Fruit fly (Drosophila melanogaster) whole organism, embryonic: ENCODE data around the gene CG15570.
A peak's percentile ranks its signal among the peaks of the same experiment; 100 is the strongest.

ENCODE experiments used
- B-H1 ChIP-seq: fragments of 200-800 bp; sonication (Bioruptor generic); IDR thresholded peaks from 3 replicates; pipeline ENCODE4 v1.3.6; 2022; ENCODE audit warnings: missing biosample characterization, missing genetic modification characterization
- CG10274 ChIP-seq: fragments of 200-800 bp; sonication (Bioruptor generic); optimal IDR thresholded peaks from 3 replicates; lab custom pipeline; 2017; ENCODE audit warnings: missing biosample characterization, mild to moderate bottlenecking, missing genetic modification characterization
- CG10959 ChIP-seq: fragments of 200-800 bp; sonication (Bioruptor generic); IDR thresholded peaks from 2 replicates; pipeline ENCODE4 v1.3.6; 2022; ENCODE audit warnings: missing biosample characterization, missing genetic modification characterization
- CG10979 ChIP-seq: fragments of 200-800 bp; sonication (Bioruptor generic); optimal IDR thresholded peaks from 2 replicates; lab custom pipeline; 2018; ENCODE audit warnings: missing biosample characterization, mild to moderate bottlenecking, missing genetic modification characterization, moderate library complexity
- CG11504 ChIP-seq: fragments of 200-800 bp; sonication (Bioruptor generic); optimal IDR thresholded peaks from 3 replicates; lab custom pipeline; 2019; ENCODE audit warnings: missing biosample characterization, mild to moderate bottlenecking, missing genetic modification characterization, moderate library complexity
- CG14667 ChIP-seq: fragments of 200-800 bp; sonication (Bioruptor generic); IDR thresholded peaks from 2 replicates; pipeline ENCODE4 v1.3.6; 2022; ENCODE audit warnings: missing biosample characterization, missing genetic modification characterization
- CG14860 ChIP-seq: fragments of 200-800 bp; sonication (Bioruptor generic); IDR thresholded peaks from 3 replicates; pipeline ENCODE4 v1.3.6; 2022; ENCODE audit warnings: missing biosample characterization, missing genetic modification characterization; ENCODE audit not compliant: partially characterized antibody
- CG15073 ChIP-seq: fragments of 200-800 bp; sonication (Bioruptor generic); optimal IDR thresholded peaks from 2 replicates; lab custom pipeline; 2016; ENCODE audit warnings: missing biosample characterization, missing genetic modification characterization
- CG1602 ChIP-seq: fragments of 200-800 bp; sonication (Bioruptor generic); optimal IDR thresholded peaks from 3 replicates; lab custom pipeline; 2016; ENCODE audit warnings: missing biosample characterization, missing genetic modification characterization
- CG18599 ChIP-seq: fragments of 200-800 bp; sonication (Bioruptor generic); optimal IDR thresholded peaks from 3 replicates; lab custom pipeline; 2017; ENCODE audit warnings: missing biosample characterization, missing genetic modification characterization, mild to moderate bottlenecking, moderate library complexity, missing genetic modification reagents
- CG2678 ChIP-seq: fragments of 200-800 bp; sonication (Bioruptor generic); optimal IDR thresholded peaks from 3 replicates; lab custom pipeline; 2019; ENCODE audit warnings: missing biosample characterization, mild to moderate bottlenecking, missing genetic modification characterization, moderate library complexity
- CG3281 ChIP-seq: fragments of 200-800 bp; sonication (Bioruptor generic); optimal IDR thresholded peaks from 3 replicates; lab custom pipeline; 2017; ENCODE audit warnings: missing biosample characterization, mild to moderate bottlenecking, missing genetic modification characterization
- CG34224 ChIP-seq: fragments of 200-800 bp; sonication (Bioruptor generic); IDR thresholded peaks from 3 replicates; pipeline ENCODE4 v1.3.6; 2022; ENCODE audit warnings: missing biosample characterization, missing genetic modification characterization; ENCODE audit not compliant: partially characterized antibody
- CG3838 ChIP-seq: fragments of 200-800 bp; sonication (Bioruptor generic); optimal IDR thresholded peaks from 3 replicates; lab custom pipeline; 2016; ENCODE audit warnings: missing biosample characterization, missing genetic modification characterization
- CG3995 ChIP-seq: fragments of 200-800 bp; sonication (Bioruptor generic); optimal IDR thresholded peaks from 3 replicates; lab custom pipeline; 2016; ENCODE audit warnings: missing biosample characterization, missing genetic modification characterization
- CG6813 ChIP-seq: fragments of 200-800 bp; sonication (Bioruptor generic); optimal IDR thresholded peaks from 2 replicates; lab custom pipeline; 2017; ENCODE audit warnings: missing biosample characterization, missing genetic modification characterization, mild to moderate bottlenecking, moderate library complexity, missing genetic modification reagents
- CG7839 ChIP-seq: fragments of 200-800 bp; sonication (Bioruptor generic); optimal IDR thresholded peaks from 3 replicates; lab custom pipeline; 2018; ENCODE audit warnings: missing biosample characterization, mild to moderate bottlenecking, missing genetic modification characterization, moderate library complexity
- CG8388 ChIP-seq: fragments of 200-800 bp; sonication (Bioruptor generic); optimal IDR thresholded peaks from 2 replicates; lab custom pipeline; 2019; ENCODE audit warnings: missing biosample characterization, mild to moderate bottlenecking, missing genetic modification characterization, moderate library complexity
- CHES-1-like ChIP-seq: fragments of 200-800 bp; sonication (Bioruptor generic); optimal IDR thresholded peaks from 2 replicates; lab custom pipeline; 2016; ENCODE audit warnings: missing biosample characterization, missing genetic modification characterization
- Dref ChIP-seq: fragments of 200-800 bp; sonication (Bioruptor generic); IDR thresholded peaks from 2 replicates; pipeline ENCODE4 v1.3.6; 2022; ENCODE audit warnings: missing biosample characterization, missing genetic modification characterization
- Fer2 ChIP-seq: fragments of 200-800 bp; sonication (Bioruptor generic); optimal IDR thresholded peaks from 2 replicates; lab custom pipeline; 2018; ENCODE audit warnings: missing biosample characterization, mild to moderate bottlenecking, missing genetic modification characterization, moderate library complexity
- HLH4C ChIP-seq: fragments of 200-800 bp; sonication (Bioruptor generic); IDR thresholded peaks from 3 replicates; pipeline ENCODE4 v1.3.6; 2022; ENCODE audit warnings: missing biosample characterization, missing genetic modification characterization; ENCODE audit not compliant: partially characterized antibody
- Kr ChIP-seq: fragments of 200-800 bp; sonication (Bioruptor generic); optimal IDR thresholded peaks from 2 replicates; lab custom pipeline; 2017; ENCODE audit warnings: missing biosample characterization, mild to moderate bottlenecking, missing genetic modification characterization
- MESR4 ChIP-seq: fragments of 200-800 bp; sonication (Bioruptor generic); optimal IDR thresholded peaks from 2 replicates; lab custom pipeline; 2018; ENCODE audit warnings: missing biosample characterization, mild to moderate bottlenecking, missing genetic modification characterization, moderate library complexity
- Max ChIP-seq: fragments of 200-800 bp; sonication (Bioruptor generic); optimal IDR thresholded peaks from 2 replicates; lab custom pipeline; 2016; ENCODE audit warnings: missing biosample characterization, mild to moderate bottlenecking, missing genetic modification characterization
- Med ChIP-seq: fragments of 200-800 bp; sonication (Bioruptor generic); peaks from one replicate; lab custom pipeline; 2016; ENCODE audit warnings: missing biosample characterization, missing genetic modification characterization, mild to moderate bottlenecking, inconsistent platforms, moderate library complexity
- Rfx ChIP-seq: fragments of 200-800 bp; sonication (Bioruptor generic); IDR thresholded peaks from 2 replicates; pipeline ENCODE4 v1.3.6; 2022; ENCODE audit warnings: missing biosample characterization, missing genetic modification characterization
- Sox102F ChIP-seq: fragments of 200-800 bp; sonication (Bioruptor generic); optimal IDR thresholded peaks from 2 replicates; lab custom pipeline; 2018; ENCODE audit warnings: missing biosample characterization, mild to moderate bottlenecking, missing genetic modification characterization, moderate library complexity
- Ssrp ChIP-seq: fragments of 200-800 bp; sonication (Bioruptor generic); optimal IDR thresholded peaks from 2 replicates; lab custom pipeline; 2018; ENCODE audit warnings: missing biosample characterization, mild to moderate bottlenecking, missing genetic modification characterization, moderate library complexity
- bsh ChIP-seq, 2 experiments: fragments of 200-800 bp; sonication (Bioruptor generic); optimal IDR thresholded peaks; 2 replicates each; lab custom pipeline; 2017 to 2018; ENCODE audit warnings: mild to moderate bottlenecking in 2 of 2, missing biosample characterization in 2 of 2, missing genetic modification characterization in 2 of 2, moderate library complexity in 1 of 2
- cg ChIP-seq: fragments of 200-800 bp; sonication (Bioruptor generic); optimal IDR thresholded peaks from 3 replicates; lab custom pipeline; 2019; ENCODE audit warnings: missing biosample characterization, mild to moderate bottlenecking, missing genetic modification characterization, moderate library complexity
- chm ChIP-seq: fragments of 200-800 bp; sonication (Bioruptor generic); IDR thresholded peaks from 2 replicates; pipeline ENCODE4 v1.3.6; 2022; ENCODE audit warnings: missing biosample characterization, missing genetic modification characterization
- esg ChIP-seq: fragments of 200-800 bp; sonication (Bioruptor generic); conservative IDR thresholded peaks from 2 replicates; pipeline ENCODE4 v1.3.6; 2022; ENCODE audit warnings: missing biosample characterization, missing genetic modification characterization
- fd102C ChIP-seq: fragments of 200-800 bp; sonication (Bioruptor generic); optimal IDR thresholded peaks from 2 replicates; lab custom pipeline; 2018; ENCODE audit warnings: missing biosample characterization, mild to moderate bottlenecking, missing genetic modification characterization, moderate library complexity
- grn ChIP-seq: fragments of 200-800 bp; sonication (Bioruptor generic); optimal IDR thresholded peaks from 3 replicates; lab custom pipeline; 2017; ENCODE audit warnings: missing biosample characterization, missing genetic modification characterization
- nmo ChIP-seq: fragments of 200-800 bp; sonication (Bioruptor generic); optimal IDR thresholded peaks from 2 replicates; lab custom pipeline; 2018; ENCODE audit warnings: missing biosample characterization, mild to moderate bottlenecking, missing genetic modification characterization, moderate library complexity
- row ChIP-seq: fragments of 200-800 bp; sonication (Bioruptor generic); IDR thresholded peaks from 3 replicates; pipeline ENCODE4 v1.3.6; 2022; ENCODE audit warnings: missing biosample characterization, missing genetic modification characterization
- sd ChIP-seq: fragments of 200-800 bp; sonication (Bioruptor generic); optimal IDR thresholded peaks from 3 replicates; lab custom pipeline; 2018; ENCODE audit warnings: missing biosample characterization, mild to moderate bottlenecking, missing genetic modification characterization, moderate library complexity
- sens ChIP-seq: fragments of 200-800 bp; sonication (Bioruptor generic); peaks from one replicate; lab custom pipeline; 2016; ENCODE audit warnings: missing biosample characterization, missing genetic modification characterization
- stwl ChIP-seq: fragments of 200-800 bp; sonication (Bioruptor generic); optimal IDR thresholded peaks from 3 replicates; lab custom pipeline; 2018; ENCODE audit warnings: missing biosample characterization, mild to moderate bottlenecking, missing genetic modification characterization, moderate library complexity
- z ChIP-seq: fragments of 200-800 bp; sonication (Bioruptor generic); IDR thresholded peaks from 3 replicates; pipeline ENCODE4 v1.3.6; 2022; ENCODE audit warnings: missing biosample characterization, missing genetic modification characterization

Gene CG15570

dm6 chrX:4217294-4217693 lies 676 bp upstream of the CG15570 start, which contains the start of gene CG15571:
Gene CG15571 (minus strand): TSS chrX:4217394.
- TF ChIP-seq CG6813 (no peak), Kr (GFP tag; lab: Kevin White, UChicago) (no peak), CG3281 (no peak), CG1602 (no peak), chm (GFP tag; lab: Robert Waterston, UW) (no peak), fd102C (GFP tag; lab: Kevin White, UChicago) (no peak), CG8388 (GFP tag; lab: Kevin White, UChicago) (no peak), Max (GFP tag; lab: Kevin White, UChicago) (no peak), Sox102F (no peak), CG34224 (GFP tag; lab: Robert Waterston, UW) (no peak), sd (tag; lab: Kevin White, UChicago) (no peak), HLH4C (no peak), CHES-1-like (GFP tag; lab: Kevin White, UChicago) (no peak), CG2678 (tag; lab: Kevin White, UChicago) (no peak), esg (GFP tag; lab: Robert Waterston, UW) (no peak), Fer2 (no peak), CG14667 (GFP tag; lab: Robert Waterston, UW) (no peak), CG10274 (GFP tag; lab: Kevin White, UChicago) (no peak)

dm6 chrX:4225020-4225419 lies 7.0 kb downstream of the CG15570 start:
- TF ChIP-seq Med (GFP tag; lab: Kevin White, UChicago) (peak; percentile 43), CG10959 (GFP tag; lab: Robert Waterston, UW) (no peak), MESR4 (GFP tag; lab: Kevin White, UChicago) (no peak), CG3995 (GFP tag; lab: Kevin White, UChicago) (no peak), Ssrp (tag; lab: Kevin White, UChicago) (peak; percentile 16), row (GFP tag; lab: Robert Waterston, UW) (peak; percentile 12; the same call in 1 of the 3 replicates), nmo (GFP tag; lab: Kevin White, UChicago) (peak; percentile 12), CG11504 (tag; lab: Kevin White, UChicago) (peak; percentile 20), bsh (GFP tag; optimal IDR thresholded peaks at IDR 0.05; lab: Kevin White, UChicago) (peak in 1 of 2 experiments; percentile 3), grn (no peak), sens (GFP tag; lab: Kevin White, UChicago) (peak; percentile 73), CG10979 (tag; lab: Kevin White, UChicago) (peak; percentile 32), CG7839 (tag; lab: Kevin White, UChicago) (peak; percentile 9), CG18599 (GFP tag; lab: Kevin White, UChicago) (peak; percentile 9)

- TF ChIP-seq stwl (tag; lab: Kevin White, UChicago) (peak; percentile 26), CG3838 (no peak), Dref (GFP tag; lab: Robert Waterston, UW) (peak; percentile 45), CG15073 (peak; percentile 88), CG1602 (no peak), cg (GFP tag; lab: Kevin White, UChicago) (peak; percentile 7), Rfx (0 out of 2 replicates have a peak, but pooled peaks have one; percentile 10), B-H1 (GFP tag; lab: Robert Waterston, UW) (no peak), z (GFP tag; lab: Robert Waterston, UW) (peak; percentile 85), sens (GFP tag; lab: Kevin White, UChicago) (peak; percentile 39), CG14860 (no peak)
Measured at dm6 chrX:4240146-4240545, 22.2 kb downstream of the CG15570 start.
